Worm (Caenorhabditis elegans): ENCODE results near the gene F40G9.15.

Gene F40G9.15

DNA sequence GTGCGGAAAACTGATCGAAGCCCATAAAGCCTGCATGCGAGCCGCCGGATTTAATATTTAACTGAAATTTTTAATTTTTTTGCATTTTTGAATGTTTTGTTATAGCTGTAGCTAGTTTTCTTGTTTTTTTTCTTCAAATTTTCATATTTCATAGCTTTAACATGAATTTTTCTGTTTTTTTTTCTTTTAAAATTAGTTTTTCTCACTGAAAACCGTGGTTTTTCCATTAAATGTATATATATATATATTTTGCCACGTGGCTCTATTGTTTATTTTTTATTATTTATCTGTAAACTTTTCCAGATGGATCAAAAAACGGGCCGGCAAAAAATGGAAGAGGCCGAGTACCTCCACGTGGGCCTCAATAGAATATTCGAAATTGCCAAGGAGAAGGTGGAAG, 9.6 kb downstream of the F40G9.15 start, which contains the start of gene sec-20 (continued):
- TF ChIP-seq hmg-1.1 (GFP tag; IDR thresholded peaks at IDR 0.05) (no peak), madf-9 (GFP tag; conservative IDR thresholded peaks at IDR 0.05) (no peak)

DNA sequence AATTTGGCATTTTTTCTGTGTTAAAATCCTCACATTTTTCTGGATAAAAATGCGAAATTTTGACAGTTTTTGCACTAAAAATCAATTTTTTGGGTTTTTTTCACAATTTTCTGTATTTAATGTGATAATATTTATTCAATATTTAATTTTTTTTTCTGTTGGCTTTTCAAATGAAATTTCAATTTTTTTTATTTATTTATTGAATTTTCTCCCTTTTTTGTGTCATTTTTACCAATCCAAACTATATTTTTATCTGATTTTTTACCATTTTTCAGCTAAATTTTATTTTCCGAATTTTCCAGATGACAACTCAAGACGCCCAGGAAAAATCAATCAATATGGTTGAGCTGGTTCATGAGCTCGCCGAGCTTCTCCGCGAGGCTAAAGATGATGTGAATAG, 12.0 kb downstream of the F40G9.15 start, which contains the start of gene F40G9.17:
Gene F40G9.17, plus strand, starts transcription at position 301 of the 400 bp plus-strand sequence.
- TF ChIP-seq F26F4.8 (GFP tag; conservative IDR thresholded peaks at IDR 0.05) (no peak), mdl-1 (tag; optimal IDR thresholded peaks at IDR 0.05) (no peak), ama-1 (optimal IDR thresholded peaks at IDR 0.05) (no peak), F37D6.2 (tag; optimal IDR thresholded peaks at IDR 0.05) (no peak), ceh-62 (tag; optimal IDR thresholded peaks at IDR 0.05) (no peak), ZK546.5 (tag; optimal IDR thresholded peaks at IDR 0.05) (no peak), lir-3 (tag; optimal IDR thresholded peaks at IDR 0.05) (no peak), zip-11 (GFP tag; IDR thresholded peaks at IDR 0.05) (no peak), daf-16 (GFP tag; optimal IDR thresholded peaks at IDR 0.05) (no peak), daf-16 (tag; optimal IDR thresholded peaks at IDR 0.05) (no peak), zip-2 (tag; optimal IDR thresholded peaks at IDR 0.05) (no peak), skn-1 (tag; optimal IDR thresholded peaks at IDR 0.05) (no peak), madf-5 (GFP tag; IDR thresholded peaks at IDR 0.05) (no peak), lin-39 (tag; optimal IDR thresholded peaks at IDR 0.05) (no peak), lin-15B (tag; optimal IDR thresholded peaks at IDR 0.05) (no peak), nhr-77 (tag; optimal IDR thresholded peaks at IDR 0.05) (no peak), pqm-1 (tag; optimal IDR thresholded peaks at IDR 0.05) (no peak), Y48G9A.11 (GFP tag; IDR thresholded peaks at IDR 0.05) (no peak), mxl-3 (GFP tag; optimal IDR thresholded peaks at IDR 0.05) (no peak), nhr-10 (tag; optimal IDR thresholded peaks at IDR 0.05) (no peak)

DNA sequence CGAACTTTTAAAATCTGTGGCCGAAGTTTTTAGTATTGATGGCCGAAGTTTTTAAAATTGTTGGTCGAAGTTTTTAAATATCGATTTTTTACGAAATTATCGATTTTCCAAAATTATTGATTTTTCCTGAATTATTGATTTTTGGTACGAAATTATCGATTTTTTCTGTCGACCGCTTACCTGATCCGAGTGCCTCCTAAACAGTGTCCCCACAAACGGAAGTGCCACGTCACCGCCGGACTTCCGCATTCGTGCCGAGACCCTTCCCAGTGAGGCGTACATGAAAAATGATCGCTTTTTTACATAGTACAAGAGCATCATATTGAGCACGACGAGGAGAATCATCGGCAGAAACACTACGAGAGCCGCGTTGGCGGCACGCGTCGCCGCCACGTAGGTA, 21.8 kb downstream of the F40G9.15 start:
- TF ChIP-seq egl-43 (GFP tag; IDR thresholded peaks at IDR 0.05), result no peak
- no peak for TF ChIP-seq sdz-12 (GFP tag; optimal IDR thresholded peaks at IDR 0.05)
- no peak for TF ChIP-seq hmg-1.1 (GFP tag; IDR thresholded peaks at IDR 0.05)
- peak; percentile 98 for TF ChIP-seq ceh-28 (tag; optimal IDR thresholded peaks at IDR 0.05)
- TF ChIP-seq arid-1 (GFP tag; conservative IDR thresholded peaks at IDR 0.05), result no peak
- no peak for TF ChIP-seq nhr-111 (GFP tag; optimal IDR thresholded peaks at IDR 0.05)
- peak in 1 of 2 experiments; percentile 53 for TF ChIP-seq unc-62 (GFP tag; optimal IDR thresholded peaks at IDR 0.05 in 1 of 2)
- no peak for TF ChIP-seq unc-62 (tag; optimal IDR thresholded peaks at IDR 0.05)

DNA sequence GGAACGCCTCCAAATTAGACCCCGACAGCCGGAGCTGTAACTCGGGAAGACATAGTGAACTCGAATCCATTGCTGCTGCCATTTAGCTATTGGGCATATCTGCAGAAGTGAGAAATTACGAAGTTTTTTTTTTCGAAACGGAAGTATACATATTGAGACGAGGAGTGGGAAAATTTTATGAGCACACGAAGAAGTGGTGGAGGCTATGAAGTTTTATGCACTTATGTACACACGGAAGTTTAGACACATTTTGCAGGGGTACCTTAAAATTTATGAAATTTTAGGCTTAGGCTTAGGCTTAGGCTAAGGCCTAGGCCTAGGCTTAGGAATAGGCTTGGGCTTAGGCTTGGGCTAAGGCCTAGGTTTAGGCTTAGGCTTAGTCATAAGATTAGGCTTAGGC, 24.8 kb downstream of the F40G9.15 start, which contains the start of gene W10C4.1:
Gene W10C4.1, minus strand, starts transcription at position 101 of the 400 bp plus-strand sequence.
- TF ChIP-seq rbr-2 (tag; optimal IDR thresholded peaks at IDR 0.05) (no peak), lir-3 (tag; optimal IDR thresholded peaks at IDR 0.05) (no peak), Y48G9A.11 (GFP tag; IDR thresholded peaks at IDR 0.05) (no peak), nhr-76 (tag; optimal IDR thresholded peaks at IDR 0.05) (no peak)

ce11 chrIII:208793-209694, 26.9 kb downstream of the F40G9.15 start:
- TF ChIP-seq aha-1 (tag) (peak; percentile 94), R02D3.7 (tag; optimal IDR thresholded peaks at IDR 0.05) (no peak)

DNA sequence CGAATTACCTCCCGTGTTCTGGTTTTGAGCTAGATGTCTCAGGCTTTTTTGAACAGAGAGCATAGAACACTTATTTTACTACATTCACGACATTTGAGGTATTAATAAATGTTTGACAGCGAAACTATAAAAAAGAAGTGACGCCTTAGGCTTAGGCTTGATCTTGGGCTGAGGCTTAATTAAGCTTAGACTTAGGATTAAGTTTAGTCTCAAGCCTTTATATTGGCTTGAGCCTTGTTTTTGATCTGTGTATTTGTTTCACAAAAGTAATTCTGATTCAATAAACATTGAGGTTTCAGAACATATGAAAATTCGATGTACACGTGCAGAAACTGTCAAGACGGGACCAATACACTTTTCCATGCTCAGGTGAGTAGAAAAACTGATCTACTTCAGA, 27.5 kb downstream of the F40G9.15 start, which contains the start of gene klp-20:
Gene klp-20, plus strand, starts transcription at position 298 of the 397 bp plus-strand sequence.
- TF ChIP-seq ceh-20 (GFP tag; IDR thresholded peaks at IDR 0.05) (no peak), lin-13 (GFP tag; optimal IDR thresholded peaks at IDR 0.05) (no peak), F26F4.8 (GFP tag; conservative IDR thresholded peaks at IDR 0.05) (no peak), hmg-1.1 (GFP tag; IDR thresholded peaks at IDR 0.05) (no peak), R02D3.7 (tag; optimal IDR thresholded peaks at IDR 0.05) (no peak), lin-39 (tag; optimal IDR thresholded peaks at IDR 0.05) (no peak), zip-2 (tag; optimal IDR thresholded peaks at IDR 0.05) (no peak), ceh-82 (tag; optimal IDR thresholded peaks at IDR 0.05) (no peak), fos-1 (tag; optimal IDR thresholded peaks at IDR 0.05) (no peak), T20F7.1 (GFP tag; optimal IDR thresholded peaks at IDR 0.05) (no peak), dve-1 (tag; optimal IDR thresholded peaks at IDR 0.05; ENCODE audit: insufficient read depth) (no peak), nhr-25 (tag; optimal IDR thresholded peaks at IDR 0.05; ENCODE audit: borderline replicate concordance, insufficient read depth) (no peak), ama-1 (optimal IDR thresholded peaks at IDR 0.05) (no peak), Y75B8A.6 (GFP tag; IDR thresholded peaks at IDR 0.05) (no peak)
